Worm (Caenorhabditis elegans): ENCODE data around the gene F49C12.2.

F49C12.2 gene

DNA sequence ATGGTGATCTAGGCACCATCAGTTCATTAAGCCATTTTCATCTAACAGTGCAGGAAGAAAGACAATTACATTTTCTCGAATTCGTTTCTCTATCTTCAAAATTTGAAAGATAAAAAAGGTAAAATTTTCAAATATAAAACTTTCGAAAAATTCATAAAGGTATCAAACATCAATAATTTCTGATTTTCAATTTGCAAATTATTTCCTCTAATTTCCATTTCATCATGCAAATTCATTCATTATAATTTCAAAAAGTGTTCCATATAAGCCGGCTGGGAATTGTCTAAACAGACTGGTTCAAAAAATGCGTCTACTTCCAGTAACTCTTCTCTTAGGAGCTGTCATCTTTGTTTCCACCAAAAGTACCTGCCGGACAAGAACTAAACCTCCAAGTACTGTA is 28.7 kb upstream of the F49C12.2 start, which contains the start of gene clec-183:
Gene clec-183 (plus strand): TSS at position 301 of the 400 bp plus-strand sequence.
- TF ChIP-seq hmg-4 (GFP tag; optimal IDR thresholded peaks at IDR 0.05) = no peak
- no peak for TF ChIP-seq hmbx-1 (tag; optimal IDR thresholded peaks at IDR 0.05)
- no peak for TF ChIP-seq flt-1 (GFP tag; IDR thresholded peaks at IDR 0.05)
- no peak for TF ChIP-seq ama-1 (optimal IDR thresholded peaks at IDR 0.05)
- no peak for TF ChIP-seq pes-1 (GFP tag; IDR thresholded peaks at IDR 0.05)
- TF ChIP-seq aly-1 (tag; optimal IDR thresholded peaks at IDR 0.05) = no peak
- TF ChIP-seq B0310.2 (tag; optimal IDR thresholded peaks at IDR 0.05) = no peak

DNA sequence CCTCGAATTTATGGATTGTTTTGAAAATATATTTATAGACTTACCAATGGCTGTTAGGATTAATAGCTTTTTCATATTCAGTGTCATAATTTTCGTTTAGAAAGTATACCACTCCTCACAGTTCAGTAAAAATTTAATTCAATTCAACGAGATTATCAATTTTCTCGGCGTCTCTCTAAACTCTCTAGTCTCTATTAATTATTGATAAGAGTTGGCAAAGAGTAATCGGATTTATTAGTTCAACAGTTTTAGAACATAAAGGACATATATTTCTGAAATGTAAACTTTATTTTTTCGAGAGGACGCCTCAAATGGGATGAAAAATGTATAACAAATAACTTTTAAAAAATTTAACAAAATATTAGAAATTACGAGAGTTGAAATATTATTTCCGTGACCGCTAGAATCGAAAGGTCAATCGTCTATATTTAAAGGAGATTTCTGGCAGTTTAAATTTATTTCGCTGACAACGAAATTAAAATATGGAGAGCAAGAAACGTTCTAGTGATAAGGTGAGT is 25.0 kb upstream of the F49C12.2 start, which contains the start of the genes nspg-11 and F49C12.15:
Gene nspg-11 (minus strand): TSS at position 101 of the 518 bp plus-strand sequence.
Gene F49C12.15 (plus strand): TSS at position 468 of the 518 bp plus-strand sequence.
- TF ChIP-seq F13C5.2 (tag; optimal IDR thresholded peaks at IDR 0.05) (no peak), sea-1 (GFP tag; conservative IDR thresholded peaks at IDR 0.05) (no peak), B0310.2 (tag; optimal IDR thresholded peaks at IDR 0.05) (no peak), tbx-37 (GFP tag; conservative IDR thresholded peaks at IDR 0.05) (no peak), hmbx-1 (tag; optimal IDR thresholded peaks at IDR 0.05) (no peak), ets-7 (tag; optimal IDR thresholded peaks at IDR 0.05) (no peak), ceh-36 (tag; optimal IDR thresholded peaks at IDR 0.05) (no peak), flt-1 (GFP tag; IDR thresholded peaks at IDR 0.05) (no peak), hmg-4 (GFP tag; optimal IDR thresholded peaks at IDR 0.05) (no peak), tra-4 (tag; optimal IDR thresholded peaks at IDR 0.05) (no peak), scrt-1 (GFP tag; IDR thresholded peaks at IDR 0.05) (no peak), ceh-13 (GFP tag; optimal IDR thresholded peaks at IDR 0.05) (no peak), ama-1 (optimal IDR thresholded peaks at IDR 0.05) (no peak), pes-1 (GFP tag; IDR thresholded peaks at IDR 0.05) (no peak), tbx-11 (GFP tag; IDR thresholded peaks at IDR 0.05) (no peak), aly-1 (tag; optimal IDR thresholded peaks at IDR 0.05) (no peak), hnd-1 (tag; optimal IDR thresholded peaks at IDR 0.05) (no peak)

DNA sequence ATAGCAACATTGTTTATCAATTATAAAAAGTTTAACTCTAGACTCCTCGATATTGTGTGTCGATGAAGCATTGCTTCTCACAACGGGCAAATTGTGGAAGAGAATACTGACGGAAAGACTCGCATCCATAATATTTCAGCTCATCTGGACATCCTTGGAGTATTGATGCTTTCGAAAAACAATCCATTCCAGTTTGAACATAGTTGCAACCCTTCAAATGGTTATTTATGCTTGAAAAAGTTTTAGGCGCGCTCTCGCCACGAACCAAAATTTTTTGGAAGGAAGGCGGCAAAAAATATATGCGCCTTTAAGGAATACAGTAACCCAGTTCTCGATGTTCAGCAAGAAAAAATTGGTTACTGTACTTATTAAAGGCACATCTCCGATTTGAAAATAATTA is 23.4 kb upstream of the F49C12.2 start:
- TF ChIP-seq aly-1 (tag; optimal IDR thresholded peaks at IDR 0.05) (no peak), ceh-13 (GFP tag; optimal IDR thresholded peaks at IDR 0.05) (no peak), ets-7 (tag; optimal IDR thresholded peaks at IDR 0.05) (no peak), hnd-1 (tag; optimal IDR thresholded peaks at IDR 0.05) (no peak), B0310.2 (tag; optimal IDR thresholded peaks at IDR 0.05) (no peak), ceh-36 (tag; optimal IDR thresholded peaks at IDR 0.05) (no peak)

DNA sequence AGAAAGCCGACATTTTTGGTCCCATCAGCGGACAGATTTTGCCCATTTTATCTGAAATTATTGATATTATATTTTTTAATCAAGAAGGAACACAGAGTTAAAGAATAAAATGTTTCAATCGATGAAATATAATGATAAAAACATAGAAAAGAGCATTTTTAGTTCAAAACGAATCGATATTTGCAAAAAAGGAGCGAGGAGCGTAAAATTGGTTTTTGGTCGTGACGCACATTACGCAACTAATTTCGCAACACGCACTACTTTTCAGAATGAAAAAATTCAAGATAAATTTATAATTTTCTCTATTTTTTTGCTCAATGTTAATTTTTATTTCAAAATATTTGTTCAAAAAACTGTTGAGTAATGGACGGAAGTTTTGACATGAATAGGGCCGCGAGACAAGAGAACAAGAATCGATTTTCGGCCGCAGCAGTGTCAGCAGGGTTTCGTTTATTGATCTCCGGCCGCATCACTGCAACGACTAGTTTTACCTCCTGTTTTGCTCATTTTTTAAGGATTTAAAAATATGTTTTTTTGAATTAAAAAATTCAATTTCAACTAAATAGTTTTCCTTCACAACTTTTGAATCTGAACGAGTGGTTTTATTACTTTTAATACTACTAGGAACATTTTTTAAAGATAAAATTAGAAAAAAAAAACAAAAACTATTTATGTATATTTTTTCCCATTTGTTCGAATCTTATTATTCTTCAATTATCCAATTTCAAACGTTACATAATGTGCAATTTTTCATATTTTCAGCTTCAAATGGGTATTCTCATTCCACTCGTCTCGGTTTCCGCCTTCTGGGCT is 22.2 kb upstream of the F49C12.2 start, which contains the start of the genes F49C12.12 and vha-17:
Gene F49C12.12 (minus strand): TSS at position 51 of the 813 bp plus-strand sequence.
Gene vha-17 (plus strand): TSS at position 763 of the 813 bp plus-strand sequence.
- TF ChIP-seq tra-4 (tag; optimal IDR thresholded peaks at IDR 0.05) (no peak), flt-1 (GFP tag; IDR thresholded peaks at IDR 0.05) (no peak), tbx-11 (GFP tag; IDR thresholded peaks at IDR 0.05) (no peak), sea-1 (GFP tag; conservative IDR thresholded peaks at IDR 0.05) (no peak), B0310.2 (tag; optimal IDR thresholded peaks at IDR 0.05) (no peak), hmbx-1 (tag; optimal IDR thresholded peaks at IDR 0.05) (no peak), pes-1 (GFP tag; IDR thresholded peaks at IDR 0.05) (no peak), ets-7 (tag; optimal IDR thresholded peaks at IDR 0.05) (no peak), scrt-1 (GFP tag; IDR thresholded peaks at IDR 0.05) (no peak), hnd-1 (tag; optimal IDR thresholded peaks at IDR 0.05) (no peak), aly-1 (tag; optimal IDR thresholded peaks at IDR 0.05) (no peak), ceh-36 (tag; optimal IDR thresholded peaks at IDR 0.05) (no peak), hmg-4 (GFP tag; optimal IDR thresholded peaks at IDR 0.05) (no peak), tbx-37 (GFP tag; conservative IDR thresholded peaks at IDR 0.05) (no peak), ceh-13 (GFP tag; optimal IDR thresholded peaks at IDR 0.05) (no peak), ama-1 (optimal IDR thresholded peaks at IDR 0.05) (no peak), F13C5.2 (tag; optimal IDR thresholded peaks at IDR 0.05) (no peak)

DNA sequence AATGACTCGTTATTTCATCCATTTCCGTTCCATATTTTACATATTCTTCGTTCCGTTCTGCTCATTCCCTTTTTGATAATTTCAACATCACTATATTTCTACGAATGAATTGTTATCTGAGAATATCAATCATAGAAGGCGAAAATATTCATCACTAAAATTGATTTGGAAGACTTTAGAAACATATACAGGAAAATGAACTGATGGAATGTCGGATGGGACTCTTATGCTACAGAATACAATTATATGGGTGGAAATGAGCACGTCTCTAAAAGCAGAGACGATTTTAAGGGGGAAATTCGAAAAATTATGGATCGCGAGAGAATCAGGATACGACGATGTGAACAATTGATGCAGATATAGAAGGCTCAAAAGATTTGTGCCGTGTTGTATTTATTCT is 21.0 kb upstream of the F49C12.2 start:
- no peak for TF ChIP-seq flt-1 (GFP tag; IDR thresholded peaks at IDR 0.05)
- no peak for TF ChIP-seq B0310.2 (tag; optimal IDR thresholded peaks at IDR 0.05)
- TF ChIP-seq hnd-1 (tag; optimal IDR thresholded peaks at IDR 0.05) = no peak
- TF ChIP-seq sea-1 (GFP tag; conservative IDR thresholded peaks at IDR 0.05) = no peak

DNA sequence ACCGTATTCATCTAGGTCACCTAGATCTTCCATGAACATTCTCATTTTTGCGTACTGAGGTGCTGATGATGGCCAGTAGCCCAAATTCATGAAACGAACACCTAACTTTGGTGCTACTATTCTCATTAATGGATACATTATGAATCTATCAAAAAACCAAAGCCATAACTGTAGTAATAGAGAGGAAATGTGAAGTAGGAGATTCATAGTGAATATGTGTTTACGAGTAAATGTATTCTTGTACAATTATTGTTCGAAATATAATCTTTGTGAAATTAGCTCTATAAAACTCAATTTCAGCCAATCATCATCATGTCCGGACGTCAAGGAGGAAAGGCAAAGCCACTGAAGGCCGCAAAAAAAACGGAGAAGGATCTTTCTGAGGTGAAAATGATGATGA is 20.0 kb upstream of the F49C12.2 start, which contains the start of the genes F49C12.11 and nemt-1:
Gene F49C12.11 (plus strand): TSS at position 301 of the 400 bp plus-strand sequence.
Gene nemt-1 (minus strand): TSS at position 360 of the 400 bp plus-strand sequence.
- TF ChIP-seq scrt-1 (GFP tag; IDR thresholded peaks at IDR 0.05) (no peak), tbx-37 (GFP tag; conservative IDR thresholded peaks at IDR 0.05) (no peak), pes-1 (GFP tag; IDR thresholded peaks at IDR 0.05) (no peak), ets-7 (tag; optimal IDR thresholded peaks at IDR 0.05) (no peak), ceh-13 (GFP tag; optimal IDR thresholded peaks at IDR 0.05) (no peak), aly-1 (tag; optimal IDR thresholded peaks at IDR 0.05) (no peak), tbx-11 (GFP tag; IDR thresholded peaks at IDR 0.05) (no peak), F13C5.2 (tag; optimal IDR thresholded peaks at IDR 0.05) (no peak), flt-1 (GFP tag; IDR thresholded peaks at IDR 0.05) (no peak), hmbx-1 (tag; optimal IDR thresholded peaks at IDR 0.05) (no peak), ama-1 (optimal IDR thresholded peaks at IDR 0.05) (no peak), tra-4 (tag; optimal IDR thresholded peaks at IDR 0.05) (no peak), hmg-4 (GFP tag; optimal IDR thresholded peaks at IDR 0.05) (no peak), sea-1 (GFP tag; conservative IDR thresholded peaks at IDR 0.05) (no peak)

DNA sequence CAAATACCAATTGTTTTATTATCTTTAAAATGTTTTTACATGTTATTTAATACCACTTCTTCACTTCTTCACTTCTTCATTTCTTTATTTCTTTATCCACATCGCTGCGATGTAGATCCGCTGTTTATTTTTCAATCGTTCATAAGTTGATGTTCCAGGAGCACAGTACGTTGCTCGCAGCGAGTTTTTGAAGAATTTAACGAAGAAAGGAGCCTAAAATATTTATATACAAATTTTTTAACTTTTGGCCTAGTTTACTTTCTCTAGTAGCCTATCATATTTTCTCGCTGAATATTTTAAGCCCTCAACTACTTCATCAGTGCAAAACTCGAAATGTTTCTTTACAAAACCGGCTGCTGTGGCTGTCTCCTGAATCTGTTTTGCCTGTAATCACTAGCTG is 19.1 kb upstream of the F49C12.2 start:
- TF ChIP-seq B0310.2 (tag; optimal IDR thresholded peaks at IDR 0.05) (no peak), scrt-1 (GFP tag; IDR thresholded peaks at IDR 0.05) (no peak), ceh-36 (tag; optimal IDR thresholded peaks at IDR 0.05) (no peak)
